Fruit fly (Drosophila melanogaster) whole organism, embryonic: ENCODE data around the gene CG14803.

ENCODE experiments used
- Atf6 ChIP-seq: fragments of 200-800 bp; sonication (Bioruptor generic); IDR thresholded peaks from 2 replicates; pipeline ENCODE4 v1.3.6; 2022; ENCODE audit warnings: missing biosample characterization, missing genetic modification characterization
- BEAF-32 ChIP-seq: fragments of 200-800 bp; sonication (Bioruptor generic); optimal IDR thresholded peaks from 3 replicates; lab custom pipeline; 2017; ENCODE audit warnings: missing biosample characterization, missing genetic modification characterization, mild to moderate bottlenecking, moderate library complexity, missing genetic modification reagents
- CG10959 ChIP-seq: fragments of 200-800 bp; sonication (Bioruptor generic); IDR thresholded peaks from 2 replicates; pipeline ENCODE4 v1.3.6; 2022; ENCODE audit warnings: missing biosample characterization, missing genetic modification characterization
- CG11093 ChIP-seq: fragments of 200-800 bp; sonication (Bioruptor generic); IDR thresholded peaks from 3 replicates; pipeline ENCODE4 v1.3.6; 2022; ENCODE audit warnings: missing biosample characterization, missing genetic modification characterization
- CG11398 ChIP-seq: fragments of 200-800 bp; sonication (Bioruptor generic); optimal IDR thresholded peaks from 2 replicates; lab custom pipeline; 2016; ENCODE audit warnings: missing biosample characterization, missing genetic modification characterization
- CG12236 ChIP-seq: fragments of 200-800 bp; sonication (Bioruptor generic); optimal IDR thresholded peaks from 2 replicates; lab custom pipeline; 2016; ENCODE audit warnings: missing biosample characterization, missing genetic modification characterization
- CG12391 ChIP-seq: fragments of 200-800 bp; sonication (Bioruptor generic); optimal IDR thresholded peaks from 3 replicates; lab custom pipeline; 2018; ENCODE audit warnings: missing biosample characterization, mild to moderate bottlenecking, missing genetic modification characterization, moderate library complexity
- CG12769 ChIP-seq: fragments of 200-800 bp; sonication (Bioruptor generic); optimal IDR thresholded peaks from 2 replicates; lab custom pipeline; 2019; ENCODE audit warnings: missing biosample characterization, mild to moderate bottlenecking, missing genetic modification characterization, moderate library complexity
- CG13296 ChIP-seq: fragments of 200-800 bp; sonication (Bioruptor generic); optimal IDR thresholded peaks from 3 replicates; lab custom pipeline; 2018; ENCODE audit warnings: missing biosample characterization, mild to moderate bottlenecking, missing genetic modification characterization
- CG13894 ChIP-seq: fragments of 200-800 bp; sonication (Bioruptor generic); optimal IDR thresholded peaks from 3 replicates; lab custom pipeline; 2018; ENCODE audit warnings: missing biosample characterization, mild to moderate bottlenecking, missing genetic modification characterization, moderate library complexity
- CG14014 ChIP-seq: fragments of 200-800 bp; sonication (Bioruptor generic); IDR thresholded peaks from 2 replicates; pipeline ENCODE4 v1.3.6; 2022; ENCODE audit warnings: missing biosample characterization, missing genetic modification characterization
- CG14965 ChIP-seq: fragments of 200-800 bp; sonication (Bioruptor generic); optimal IDR thresholded peaks from 2 replicates; lab custom pipeline; 2016; ENCODE audit warnings: missing biosample characterization, missing genetic modification characterization, borderline replicate concordance
- CG17361 ChIP-seq: fragments of 200-800 bp; sonication (Bioruptor generic); IDR thresholded peaks from 3 replicates; pipeline ENCODE4 v1.3.6; 2022; ENCODE audit warnings: missing biosample characterization, missing genetic modification characterization
- CG18599 ChIP-seq: fragments of 200-800 bp; sonication (Bioruptor generic); optimal IDR thresholded peaks from 3 replicates; lab custom pipeline; 2017; ENCODE audit warnings: missing biosample characterization, missing genetic modification characterization, mild to moderate bottlenecking, moderate library complexity, missing genetic modification reagents
- CG18619 ChIP-seq: fragments of 200-800 bp; sonication (Bioruptor generic); optimal IDR thresholded peaks from 3 replicates; lab custom pipeline; 2017; ENCODE audit warnings: missing biosample characterization, mild to moderate bottlenecking, missing genetic modification characterization
- CG30403 ChIP-seq: fragments of 200-800 bp; sonication (Bioruptor generic); optimal IDR thresholded peaks from 3 replicates; lab custom pipeline; 2016; ENCODE audit warnings: missing biosample characterization, missing genetic modification characterization
- CG4360 ChIP-seq: fragments of 200-800 bp; sonication (Bioruptor generic); IDR thresholded peaks from 2 replicates; pipeline ENCODE4 v1.3.6; 2022; ENCODE audit warnings: missing biosample characterization, missing genetic modification characterization
- CG43689 ChIP-seq: fragments of 200-800 bp; sonication (Bioruptor generic); IDR thresholded peaks from 2 replicates; pipeline ENCODE4 v1.3.6; 2022; ENCODE audit warnings: missing biosample characterization, missing genetic modification characterization
- CG4404 ChIP-seq: fragments of 200-800 bp; sonication (Bioruptor generic); IDR thresholded peaks from 2 replicates; pipeline ENCODE4 v1.3.6; 2022; ENCODE audit warnings: missing biosample characterization, missing genetic modification characterization
- CG4707 ChIP-seq: fragments of 200-800 bp; sonication (Bioruptor generic); optimal IDR thresholded peaks from 2 replicates; lab custom pipeline; 2018; ENCODE audit warnings: missing biosample characterization, mild to moderate bottlenecking, missing genetic modification characterization, moderate library complexity
- CG4730 ChIP-seq: fragments of 200-800 bp; sonication (Bioruptor generic); IDR thresholded peaks from 2 replicates; pipeline ENCODE4 v1.3.6; 2022; ENCODE audit warnings: missing biosample characterization, missing genetic modification characterization
- CG5180 ChIP-seq: fragments of 200-800 bp; sonication (Bioruptor generic); optimal IDR thresholded peaks from 3 replicates; lab custom pipeline; 2017; ENCODE audit warnings: missing biosample characterization, missing genetic modification characterization, mild to moderate bottlenecking, moderate library complexity, missing genetic modification reagents
- CG7357 ChIP-seq: fragments of 200-800 bp; sonication (Bioruptor generic); IDR thresholded peaks from 3 replicates; pipeline ENCODE4 v1.3.6; 2022; ENCODE audit warnings: missing biosample characterization, missing genetic modification characterization
- CG8388 ChIP-seq: fragments of 200-800 bp; sonication (Bioruptor generic); optimal IDR thresholded peaks from 2 replicates; lab custom pipeline; 2019; ENCODE audit warnings: missing biosample characterization, mild to moderate bottlenecking, missing genetic modification characterization, moderate library complexity
- CG9609 ChIP-seq: fragments of 200-800 bp; sonication (Bioruptor generic); optimal IDR thresholded peaks from 3 replicates; lab custom pipeline; 2016; ENCODE audit warnings: missing biosample characterization, missing genetic modification characterization
- Dfd ChIP-seq, 2 experiments: fragments of >200 bp; optimal IDR thresholded peaks; 2 replicates each; lab custom pipeline; 2017; ENCODE audit warnings: missing biosample characterization in 2 of 2, missing genetic modification characterization in 2 of 2
- Elba2 ChIP-seq: fragments of 200-800 bp; sonication (Bioruptor generic); optimal IDR thresholded peaks from 3 replicates; lab custom pipeline; 2016; ENCODE audit warnings: missing biosample characterization, missing genetic modification characterization
- GATAe ChIP-seq: fragments of 200-800 bp; sonication (Bioruptor generic); conservative IDR thresholded peaks from 2 replicates; pipeline ENCODE4 v1.3.6; 2022; ENCODE audit warnings: missing biosample characterization, missing genetic modification characterization
- Hr3 ChIP-seq: fragments of 200-800 bp; sonication (Bioruptor generic); optimal IDR thresholded peaks from 3 replicates; lab custom pipeline; 2016; ENCODE audit warnings: missing biosample characterization, missing genetic modification characterization
- Hr39 ChIP-seq: fragments of >200 bp; optimal IDR thresholded peaks from 2 replicates; lab custom pipeline; 2017
- NC2α ChIP-seq: fragments of 200-800 bp; sonication (Bioruptor generic); optimal IDR thresholded peaks from 2 replicates; lab custom pipeline; 2016; ENCODE audit warnings: missing biosample characterization, missing genetic modification characterization
- abd-A ChIP-seq: fragments of 200-800 bp; sonication (Bioruptor generic); optimal IDR thresholded peaks from 3 replicates; lab custom pipeline; 2019; ENCODE audit warnings: missing biosample characterization, mild to moderate bottlenecking, missing genetic modification characterization, moderate library complexity
- bsh ChIP-seq, 2 experiments: fragments of 200-800 bp; sonication (Bioruptor generic); optimal IDR thresholded peaks; 2 replicates each; lab custom pipeline; 2017 to 2018; ENCODE audit warnings: mild to moderate bottlenecking in 2 of 2, missing biosample characterization in 2 of 2, missing genetic modification characterization in 2 of 2, moderate library complexity in 1 of 2
- crol ChIP-seq: fragments of 200-800 bp; sonication (Bioruptor generic); IDR thresholded peaks from 2 replicates; pipeline ENCODE4 v1.3.6; 2022; ENCODE audit warnings: missing biosample characterization, missing genetic modification characterization
- gfzf ChIP-seq: fragments of 200-800 bp; sonication (Bioruptor generic); optimal IDR thresholded peaks from 2 replicates; lab custom pipeline; 2016; ENCODE audit warnings: missing biosample characterization, mild to moderate bottlenecking, missing genetic modification characterization, moderate library complexity
- ind ChIP-seq: fragments of 200-800 bp; sonication (Bioruptor generic); optimal IDR thresholded peaks from 3 replicates; lab custom pipeline; 2016; ENCODE audit warnings: missing biosample characterization, missing genetic modification characterization
- inv ChIP-seq: fragments of 200-800 bp; sonication (Bioruptor generic); IDR thresholded peaks from 2 replicates; pipeline ENCODE4 v1.3.6; 2022; ENCODE audit warnings: missing biosample characterization, missing genetic modification characterization; ENCODE audit not compliant: partially characterized antibody
- luna ChIP-seq: fragments of 200-800 bp; sonication (Bioruptor generic); optimal IDR thresholded peaks from 2 replicates; lab custom pipeline; 2016; ENCODE audit warnings: missing biosample characterization, missing genetic modification characterization
- nau ChIP-seq: fragments of 200-800 bp; sonication (Bioruptor generic); optimal IDR thresholded peaks from 3 replicates; lab custom pipeline; 2017; ENCODE audit warnings: missing biosample characterization, mild to moderate bottlenecking, missing genetic modification characterization, missing genetic modification reagents
- nerfin-2 ChIP-seq: fragments of 200-800 bp; sonication (Bioruptor generic); IDR thresholded peaks from 2 replicates; pipeline ENCODE4 v1.3.6; 2022; ENCODE audit warnings: missing biosample characterization, missing genetic modification characterization; ENCODE audit not compliant: partially characterized antibody
- odd ChIP-seq: fragments of 200-800 bp; sonication (Bioruptor generic); optimal IDR thresholded peaks from 2 replicates; lab custom pipeline; 2017; ENCODE audit warnings: missing biosample characterization, mild to moderate bottlenecking, missing genetic modification characterization
- onecut ChIP-seq: fragments of 200-800 bp; sonication (Bioruptor generic); IDR thresholded peaks from 2 replicates; pipeline ENCODE4 v1.3.6; 2022; ENCODE audit warnings: missing biosample characterization, missing genetic modification characterization
- pan ChIP-seq, 4 experiments: fragments of >200 bp in 3 of 4; fragments of 200-800 bp in 1 of 4; sonication (Bioruptor generic) in 1 of 4; optimal IDR thresholded peaks in 3 of 4; IDR thresholded peaks in 1 of 4; 2 replicates each; pipeline versions ENCODE4 v1.3.6 to Lab custom; 2017 to 2022; ENCODE audit warnings: missing biosample characterization in 2 of 4, missing genetic modification characterization in 2 of 4, mixed read lengths in 1 of 4
- peb ChIP-seq: fragments of 200-800 bp; sonication (Bioruptor generic); IDR thresholded peaks from 2 replicates; pipeline ENCODE4 v1.3.6; 2022; ENCODE audit warnings: missing biosample characterization, missing genetic modification characterization
- pita ChIP-seq: fragments of 200-800 bp; sonication (Bioruptor generic); optimal IDR thresholded peaks from 2 replicates; lab custom pipeline; 2017; ENCODE audit warnings: missing biosample characterization, mild to moderate bottlenecking, missing genetic modification characterization
- prd ChIP-seq, 3 experiments: fragments of >200 bp in 2 of 3; fragments of 200-800 bp in 1 of 3; sonication (Bioruptor generic) in 1 of 3; optimal IDR thresholded peaks in 2 of 3; IDR thresholded peaks in 1 of 3; 2 replicates in 2 of 3; 3 replicates in 1 of 3; pipeline versions ENCODE4 v1.3.6 to Lab custom; 2017 to 2022; ENCODE audit warnings: missing biosample characterization in 1 of 3, missing genetic modification characterization in 1 of 3
- tx ChIP-seq: fragments of 200-800 bp; sonication (Bioruptor generic); optimal IDR thresholded peaks from 2 replicates; lab custom pipeline; 2016; ENCODE audit warnings: missing biosample characterization, missing genetic modification characterization
- unpg ChIP-seq: fragments of 200-800 bp; sonication (Bioruptor generic); optimal IDR thresholded peaks from 3 replicates; lab custom pipeline; 2018; ENCODE audit warnings: missing biosample characterization, mild to moderate bottlenecking, missing genetic modification characterization, moderate library complexity
- z ChIP-seq: fragments of 200-800 bp; sonication (Bioruptor generic); IDR thresholded peaks from 3 replicates; pipeline ENCODE4 v1.3.6; 2022; ENCODE audit warnings: missing biosample characterization, missing genetic modification characterization

CG14803 gene

DNA sequence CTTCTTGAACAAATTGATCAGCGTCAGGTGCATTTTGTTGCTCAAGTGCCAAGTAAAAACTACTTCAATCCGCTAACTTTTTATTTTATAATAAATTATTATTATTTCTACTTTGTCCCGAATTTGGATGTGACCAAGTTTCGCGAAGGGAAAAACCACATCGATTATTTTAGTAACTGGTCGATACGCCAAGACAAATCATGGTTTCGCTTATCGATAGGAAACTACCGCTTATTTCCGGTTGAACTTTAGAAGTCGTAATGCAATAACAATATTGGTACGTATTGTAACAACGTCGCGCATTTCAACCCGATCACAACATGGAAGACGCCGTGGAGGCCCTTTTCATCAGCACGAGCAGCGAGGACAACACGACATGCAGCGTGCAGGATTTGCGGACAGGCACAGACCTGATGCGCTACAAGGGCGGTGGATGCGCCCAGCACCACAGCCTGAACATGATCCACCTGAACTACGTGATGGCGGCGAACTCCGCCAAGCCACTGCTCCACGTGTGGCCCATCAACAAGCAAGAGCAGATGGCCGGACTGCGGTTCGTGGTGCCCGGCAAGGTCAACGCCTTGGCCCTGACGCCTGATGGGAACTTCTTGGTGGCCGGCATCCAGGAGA, 8.6 kb downstream of the CG14803 start, which contains the start of the genes CG14817 and CG14805 (continued):
- TF ChIP-seq bsh (GFP tag; optimal IDR thresholded peaks at IDR 0.05; lab: Kevin White, UChicago) = peak; percentile 10 to 62
- no peak for TF ChIP-seq CG12236 (GFP tag; lab: Kevin White, UChicago)
- TF ChIP-seq CG17361 (GFP tag; lab: Robert Waterston, UW) = peak; percentile 67; the same call in 2 of the 3 replicates
- TF ChIP-seq CG18599 (GFP tag; lab: Kevin White, UChicago) = no peak
- TF ChIP-seq CG8388 (GFP tag; lab: Kevin White, UChicago) = peak; percentile 70
- no peak for TF ChIP-seq CG11093 (GFP tag; lab: Robert Waterston, UW)
- no peak; the same call in 1 of the 2 replicates for TF ChIP-seq inv
- TF ChIP-seq Hr39 (lab: Kevin White, UChicago) = no peak
- peak; percentile 68 for TF ChIP-seq gfzf (GFP tag; lab: Kevin White, UChicago)
- no peak for TF ChIP-seq crol (GFP tag; lab: Robert Waterston, UW)
- TF ChIP-seq unpg (GFP tag; lab: Kevin White, UChicago) = peak; percentile 80
- no peak for TF ChIP-seq tx (GFP tag; lab: Kevin White, UChicago)
- no peak for TF ChIP-seq peb (GFP tag; lab: Robert Waterston, UW)
- peak; percentile 92 for TF ChIP-seq CG13296 (GFP tag; lab: Kevin White, UChicago)
- no peak for TF ChIP-seq CG7357
- no peak for TF ChIP-seq pita
- no peak for TF ChIP-seq luna (GFP tag; lab: Kevin White, UChicago)
- TF ChIP-seq CG12391 (tag; lab: Kevin White, UChicago) = peak; percentile 76
- TF ChIP-seq Elba2 (GFP tag; lab: Kevin White, UChicago) = no peak
- TF ChIP-seq odd (GFP tag; lab: Kevin White, UChicago) = no peak
- no peak for TF ChIP-seq NC2α
- TF ChIP-seq CG10959 (GFP tag; lab: Robert Waterston, UW) = no peak
- TF ChIP-seq CG9609 (GFP tag; lab: Kevin White, UChicago) = no peak
- peak; percentile 70 for TF ChIP-seq BEAF-32 (GFP tag; lab: Kevin White, UChicago)
- TF ChIP-seq prd (optimal IDR thresholded peaks at IDR 0.05; lab: Kevin White, UChicago) = no peak
- TF ChIP-seq prd (GFP tag; IDR thresholded peaks at IDR 0.05; lab: Robert Waterston, UW) = no peak
- no peak for TF ChIP-seq nau (GFP tag; lab: Kevin White, UChicago)
- TF ChIP-seq CG18619 (GFP tag; lab: Kevin White, UChicago) = peak; percentile 79
- TF ChIP-seq GATAe (GFP tag; lab: Robert Waterston, UW) = no peak
- no peak for TF ChIP-seq CG4360 (GFP tag; lab: Robert Waterston, UW)
- peak; percentile 22; the same call in 1 of the 2 replicates for TF ChIP-seq CG14014
- TF ChIP-seq z (GFP tag; lab: Robert Waterston, UW) = no peak
- TF ChIP-seq onecut (GFP tag; lab: Robert Waterston, UW) = peak; percentile 76
- peak; percentile 81 for TF ChIP-seq CG4707 (GFP tag; lab: Kevin White, UChicago)
- TF ChIP-seq CG4730 = no peak
- no peak for TF ChIP-seq CG43689 (GFP tag; lab: Robert Waterston, UW)
- no peak for TF ChIP-seq pan (optimal IDR thresholded peaks at IDR 0.05; lab: Kevin White, UChicago)
- TF ChIP-seq pan (GFP tag; optimal IDR thresholded peaks at IDR 0.05 in 1 of 2, IDR thresholded peaks at IDR 0.05 in 1 of 2) = peak in 1 of 2 experiments; percentile 56
- no peak for TF ChIP-seq abd-A
- peak; percentile 80 for TF ChIP-seq CG13894 (tag; lab: Kevin White, UChicago)
- TF ChIP-seq Dfd (GFP tag; optimal IDR thresholded peaks at IDR 0.05; lab: Kevin White, UChicago) = no peak
- TF ChIP-seq CG11398 = no peak
- TF ChIP-seq CG30403 (GFP tag; lab: Kevin White, UChicago) = peak; percentile 41
- no peak for TF ChIP-seq CG5180 (GFP tag; lab: Kevin White, UChicago)
- TF ChIP-seq Atf6 (GFP tag; lab: Robert Waterston, UW) = peak; percentile 50; the same call in 1 of the 2 replicates
- TF ChIP-seq Hr3 (GFP tag; lab: Kevin White, UChicago) = no peak
- no peak for TF ChIP-seq CG12769 (tag; lab: Kevin White, UChicago)
- TF ChIP-seq CG14965 = no peak
- no peak for TF ChIP-seq nerfin-2 (GFP tag; lab: Robert Waterston, UW)
- no peak for TF ChIP-seq ind (GFP tag; lab: Kevin White, UChicago)
- no peak for TF ChIP-seq CG4404
